Worm (Caenorhabditis elegans): ENCODE measurements around the gene sru-40.

DNA sequence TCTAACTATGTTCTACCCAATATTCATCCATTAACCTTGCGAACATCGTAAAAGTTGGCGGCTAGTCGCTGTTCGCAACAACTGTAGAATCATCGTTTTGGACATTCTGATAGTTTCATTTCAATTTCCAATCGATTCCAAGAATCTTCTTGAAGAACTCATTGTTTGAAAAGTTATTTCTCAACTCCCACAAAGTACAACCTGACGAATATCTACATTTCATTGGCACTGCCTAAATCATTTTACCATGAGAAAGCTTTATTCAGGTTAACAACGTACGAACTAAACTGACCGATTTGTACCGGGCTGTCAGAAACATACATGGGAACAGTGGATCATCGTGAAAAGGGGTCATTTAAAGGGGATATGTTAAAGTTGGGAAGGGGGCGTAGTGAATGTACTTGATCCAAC is 47.1 kb downstream of the sru-40 start, which contains the start of gene F46B6.6:
- TF ChIP-seq nhr-237 (tag; optimal IDR thresholded peaks at IDR 0.05) (no peak), snpc-4 (tag; optimal IDR thresholded peaks at IDR 0.05) (no peak), ztf-11 (tag; optimal IDR thresholded peaks at IDR 0.05) (no peak), zip-8 (tag; optimal IDR thresholded peaks at IDR 0.05) (no peak), unc-62 (GFP tag; optimal IDR thresholded peaks at IDR 0.05) (no peak), unc-39 (tag; optimal IDR thresholded peaks at IDR 0.05) (no peak)

Data from whole organism, mixed stage, embryonic.